Fruit fly (Drosophila melanogaster) whole organism, embryonic: ENCODE measurements around the gene CG1231.

Source experiments
- Adf1 ChIP-seq: fragments of 200-800 bp; sonication (Bioruptor generic); IDR thresholded peaks from 2 replicates; pipeline ENCODE4 v1.3.6; 2022; ENCODE audit warnings: missing biosample characterization, missing genetic modification characterization
- BEAF-32 ChIP-seq: fragments of 200-800 bp; sonication (Bioruptor generic); optimal IDR thresholded peaks from 3 replicates; lab custom pipeline; 2017; ENCODE audit warnings: missing biosample characterization, missing genetic modification characterization, mild to moderate bottlenecking, moderate library complexity, missing genetic modification reagents
- Bteb2 ChIP-seq: fragments of 200-800 bp; sonication (Bioruptor generic); optimal IDR thresholded peaks from 2 replicates; lab custom pipeline; 2016; ENCODE audit warnings: missing biosample characterization, missing genetic modification characterization
- CG11247 ChIP-seq: fragments of 200-800 bp; sonication (Bioruptor generic); IDR thresholded peaks from 2 replicates; pipeline ENCODE4 v1.3.6; 2022; ENCODE audit warnings: missing biosample characterization, missing genetic modification characterization
- CG12155 ChIP-seq: fragments of 200-800 bp; sonication (Bioruptor generic); optimal IDR thresholded peaks from 3 replicates; lab custom pipeline; 2016; ENCODE audit warnings: missing biosample characterization, missing genetic modification characterization
- CG12219 ChIP-seq: fragments of 200-800 bp; sonication (Bioruptor generic); optimal IDR thresholded peaks from 3 replicates; lab custom pipeline; 2018; ENCODE audit warnings: missing biosample characterization, mild to moderate bottlenecking, missing genetic modification characterization
- CG13296 ChIP-seq: fragments of 200-800 bp; sonication (Bioruptor generic); optimal IDR thresholded peaks from 3 replicates; lab custom pipeline; 2018; ENCODE audit warnings: missing biosample characterization, mild to moderate bottlenecking, missing genetic modification characterization
- CG15073 ChIP-seq: fragments of 200-800 bp; sonication (Bioruptor generic); optimal IDR thresholded peaks from 2 replicates; lab custom pipeline; 2016; ENCODE audit warnings: missing biosample characterization, missing genetic modification characterization
- CG16779 ChIP-seq: fragments of 200-800 bp; sonication (Bioruptor generic); IDR thresholded peaks from 2 replicates; pipeline ENCODE4 v1.3.6; 2022; ENCODE audit warnings: missing biosample characterization, missing genetic modification characterization
- CG17612 ChIP-seq: fragments of 200-800 bp; sonication (Bioruptor generic); IDR thresholded peaks from 2 replicates; pipeline ENCODE4 v1.3.6; 2022; ENCODE audit warnings: missing biosample characterization, missing genetic modification characterization
- CG18599 ChIP-seq: fragments of 200-800 bp; sonication (Bioruptor generic); optimal IDR thresholded peaks from 3 replicates; lab custom pipeline; 2017; ENCODE audit warnings: missing biosample characterization, missing genetic modification characterization, mild to moderate bottlenecking, moderate library complexity, missing genetic modification reagents
- CG2202 ChIP-seq: fragments of 200-800 bp; sonication (Bioruptor generic); optimal IDR thresholded peaks from 2 replicates; lab custom pipeline; 2018; ENCODE audit warnings: missing biosample characterization, mild to moderate bottlenecking, missing genetic modification characterization
- CG30431 ChIP-seq: fragments of 200-800 bp; sonication (Bioruptor generic); optimal IDR thresholded peaks from 2 replicates; lab custom pipeline; 2017; ENCODE audit warnings: missing biosample characterization, missing genetic modification characterization
- CG31441 ChIP-seq: fragments of 200-800 bp; sonication (Bioruptor generic); IDR thresholded peaks from 2 replicates; pipeline ENCODE4 v1.3.6; 2022; ENCODE audit warnings: missing biosample characterization, missing genetic modification characterization
- CG3838 ChIP-seq: fragments of 200-800 bp; sonication (Bioruptor generic); optimal IDR thresholded peaks from 3 replicates; lab custom pipeline; 2016; ENCODE audit warnings: missing biosample characterization, missing genetic modification characterization
- CG3847 ChIP-seq: fragments of 200-800 bp; sonication (Bioruptor generic); IDR thresholded peaks from 2 replicates; pipeline ENCODE4 v1.3.6; 2022; ENCODE audit warnings: missing biosample characterization, missing genetic modification characterization
- CG4360 ChIP-seq: fragments of 200-800 bp; sonication (Bioruptor generic); IDR thresholded peaks from 2 replicates; pipeline ENCODE4 v1.3.6; 2022; ENCODE audit warnings: missing biosample characterization, missing genetic modification characterization
- CrebB ChIP-seq: fragments of 200-800 bp; sonication (Bioruptor generic); optimal IDR thresholded peaks from 3 replicates; lab custom pipeline; 2018; ENCODE audit warnings: missing biosample characterization, mild to moderate bottlenecking, missing genetic modification characterization
- D ChIP-seq, 2 experiments: fragments of 200-800 bp in 1 of 2; fragments of >200 bp in 1 of 2; sonication (Bioruptor generic) in 1 of 2; optimal IDR thresholded peaks; 2 replicates in 1 of 2; 3 replicates in 1 of 2; lab custom pipeline; 2017; ENCODE audit warnings: mild to moderate bottlenecking in 1 of 2, missing biosample characterization in 1 of 2, missing genetic modification characterization in 1 of 2, missing genetic modification reagents in 1 of 2
- D19A ChIP-seq: fragments of 200-800 bp; optimal IDR thresholded peaks from 3 replicates; lab custom pipeline; 2019; ENCODE audit warnings: missing biosample characterization, mild to moderate bottlenecking, missing genetic modification characterization, moderate library complexity
- E2f2 ChIP-seq: fragments of 200-800 bp; sonication (Bioruptor generic); IDR thresholded peaks from 2 replicates; pipeline ENCODE4 v1.3.6; 2022; ENCODE audit warnings: missing biosample characterization, missing genetic modification characterization
- HHEX ChIP-seq: fragments of 200-800 bp; sonication (Bioruptor generic); optimal IDR thresholded peaks from 3 replicates; lab custom pipeline; 2017; ENCODE audit warnings: missing biosample characterization, mild to moderate bottlenecking, missing genetic modification characterization, missing genetic modification reagents
- HLH3B ChIP-seq: fragments of 200-800 bp; sonication (Bioruptor generic); IDR thresholded peaks from 2 replicates; pipeline ENCODE4 v1.3.6; 2022; ENCODE audit warnings: missing biosample characterization, missing genetic modification characterization
- Mad ChIP-seq: fragments of 200-800 bp; sonication (Bioruptor generic); optimal IDR thresholded peaks from 2 replicates; lab custom pipeline; 2016; ENCODE audit warnings: missing biosample characterization, missing genetic modification characterization
- NFAT ChIP-seq: fragments of 200-800 bp; sonication (Bioruptor generic); IDR thresholded peaks from 2 replicates; pipeline ENCODE4 v1.3.6; 2022; ENCODE audit warnings: missing biosample characterization, missing genetic modification characterization
- Nf-YA ChIP-seq: fragments of 200-800 bp; sonication (Bioruptor generic); IDR thresholded peaks from 2 replicates; pipeline ENCODE4 v1.3.6; 2022; ENCODE audit warnings: missing biosample characterization, missing genetic modification characterization
- Ravus ChIP-seq: fragments of 200-800 bp; sonication (Bioruptor generic); IDR thresholded peaks from 2 replicates; pipeline ENCODE4 v1.3.6; 2022; ENCODE audit warnings: missing biosample characterization, missing genetic modification characterization
- Vsx1 ChIP-seq: fragments of 200-800 bp; sonication (Bioruptor generic); optimal IDR thresholded peaks from 2 replicates; lab custom pipeline; 2017; ENCODE audit warnings: missing biosample characterization, mild to moderate bottlenecking, missing genetic modification characterization, missing genetic modification reagents
- ash1 ChIP-seq: fragments of 200-800 bp; sonication (Bioruptor generic); optimal IDR thresholded peaks from 2 replicates; lab custom pipeline; 2018; ENCODE audit warnings: missing biosample characterization, mild to moderate bottlenecking, missing genetic modification characterization
- cas ChIP-seq: fragments of 200-800 bp; sonication (Bioruptor generic); IDR thresholded peaks from 2 replicates; pipeline ENCODE4 v1.3.6; 2022; ENCODE audit warnings: missing biosample characterization, missing genetic modification characterization
- cato ChIP-seq: fragments of 200-800 bp; sonication (Bioruptor generic); optimal IDR thresholded peaks from 2 replicates; lab custom pipeline; 2016; ENCODE audit warnings: missing biosample characterization, missing genetic modification characterization, borderline replicate concordance
- dmrt11E ChIP-seq: fragments of 200-800 bp; sonication (Bioruptor generic); optimal IDR thresholded peaks from 3 replicates; lab custom pipeline; 2018; ENCODE audit warnings: missing biosample characterization, mild to moderate bottlenecking, missing genetic modification characterization, moderate library complexity
- dmrt99B ChIP-seq: fragments of 200-800 bp; sonication (Bioruptor generic); optimal IDR thresholded peaks from 2 replicates; lab custom pipeline; 2018; ENCODE audit warnings: missing biosample characterization, mild to moderate bottlenecking, missing genetic modification characterization, moderate library complexity
- en ChIP-seq: fragments of 200-800 bp; sonication (Bioruptor generic); optimal IDR thresholded peaks from 2 replicates; lab custom pipeline; 2016; ENCODE audit warnings: missing biosample characterization, missing genetic modification characterization
- gfzf ChIP-seq: fragments of 200-800 bp; sonication (Bioruptor generic); optimal IDR thresholded peaks from 2 replicates; lab custom pipeline; 2016; ENCODE audit warnings: missing biosample characterization, mild to moderate bottlenecking, missing genetic modification characterization, moderate library complexity
- grn ChIP-seq: fragments of 200-800 bp; sonication (Bioruptor generic); optimal IDR thresholded peaks from 3 replicates; lab custom pipeline; 2017; ENCODE audit warnings: missing biosample characterization, missing genetic modification characterization
- hbn ChIP-seq: fragments of 200-800 bp; sonication (Bioruptor generic); IDR thresholded peaks from 2 replicates; pipeline ENCODE4 v1.3.6; 2022; ENCODE audit warnings: missing biosample characterization, missing genetic modification characterization; ENCODE audit not compliant: partially characterized antibody
- hkb ChIP-seq, 2 experiments: fragments of 200-800 bp in 1 of 2; fragments of >200 bp in 1 of 2; sonication (Bioruptor generic) in 1 of 2; IDR thresholded peaks in 1 of 2; optimal IDR thresholded peaks in 1 of 2; 2 replicates each; pipeline versions ENCODE4 v1.3.6 to Lab custom; 2017 to 2022; ENCODE audit warnings: missing biosample characterization in 1 of 2, missing genetic modification characterization in 1 of 2
- lbe ChIP-seq: fragments of 200-800 bp; sonication (Bioruptor generic); optimal IDR thresholded peaks from 2 replicates; lab custom pipeline; 2016; ENCODE audit warnings: missing biosample characterization, mild to moderate bottlenecking, missing genetic modification characterization
- maf-S ChIP-seq: fragments of 200-800 bp; sonication (Bioruptor generic); optimal IDR thresholded peaks from 2 replicates; lab custom pipeline; 2016; ENCODE audit warnings: missing biosample characterization, missing genetic modification characterization
- nau ChIP-seq: fragments of 200-800 bp; sonication (Bioruptor generic); optimal IDR thresholded peaks from 3 replicates; lab custom pipeline; 2017; ENCODE audit warnings: missing biosample characterization, mild to moderate bottlenecking, missing genetic modification characterization, missing genetic modification reagents
- nom ChIP-seq: fragments of 200-800 bp; sonication (Bioruptor generic); optimal IDR thresholded peaks from 2 replicates; lab custom pipeline; 2017; ENCODE audit warnings: missing biosample characterization, missing genetic modification characterization, mild to moderate bottlenecking, moderate library complexity, missing genetic modification reagents
- pita ChIP-seq: fragments of 200-800 bp; sonication (Bioruptor generic); optimal IDR thresholded peaks from 2 replicates; lab custom pipeline; 2017; ENCODE audit warnings: missing biosample characterization, mild to moderate bottlenecking, missing genetic modification characterization
- pum ChIP-seq: fragments of 200-800 bp; sonication (Bioruptor generic); optimal IDR thresholded peaks from 2 replicates; lab custom pipeline; 2016; ENCODE audit warnings: missing biosample characterization, missing genetic modification characterization
- repo ChIP-seq: fragments of 200-800 bp; sonication (Bioruptor generic); optimal IDR thresholded peaks from 2 replicates; lab custom pipeline; 2016; ENCODE audit warnings: missing biosample characterization, missing genetic modification characterization
- run ChIP-seq: fragments of 200-800 bp; sonication (Bioruptor generic); optimal IDR thresholded peaks from 3 replicates; lab custom pipeline; 2018; ENCODE audit warnings: missing biosample characterization, mild to moderate bottlenecking, missing genetic modification characterization
- stwl ChIP-seq: fragments of 200-800 bp; sonication (Bioruptor generic); optimal IDR thresholded peaks from 3 replicates; lab custom pipeline; 2018; ENCODE audit warnings: missing biosample characterization, mild to moderate bottlenecking, missing genetic modification characterization, moderate library complexity

Gene CG1231

dm6 chr3L:331842-332802 lies 24.1 kb upstream of the CG1231 start, which contains the start of gene mthl9 (continued):
- peak; percentile 12 for TF ChIP-seq CrebB (tag; lab: Kevin White, UChicago)
- TF ChIP-seq Vsx1 (GFP tag; lab: Kevin White, UChicago), result peak; percentile 91
- no peak for TF ChIP-seq HLH3B (GFP tag; lab: Robert Waterston, UW)
- no peak for TF ChIP-seq en
- no peak for TF ChIP-seq BEAF-32
- no peak for TF ChIP-seq cas
- peak; percentile 53 for TF ChIP-seq CG12155 (GFP tag; lab: Kevin White, UChicago)
- no peak for TF ChIP-seq CG18599
- TF ChIP-seq hkb (optimal IDR thresholded peaks at IDR 0.05; lab: Kevin White, UChicago), result no peak
- TF ChIP-seq hkb (GFP tag; IDR thresholded peaks at IDR 0.05; lab: Robert Waterston, UW), result peak; percentile 46; the same call in 1 of the 2 replicates
- no peak for TF ChIP-seq D (optimal IDR thresholded peaks at IDR 0.05; lab: Kevin White, UChicago)
- no peak for TF ChIP-seq D (GFP tag; optimal IDR thresholded peaks at IDR 0.05; lab: Kevin White, UChicago)
- peak; percentile 29 for TF ChIP-seq lbe (GFP tag; lab: Kevin White, UChicago)
- no peak for TF ChIP-seq CG31441 (GFP tag; lab: Robert Waterston, UW)
- TF ChIP-seq CG3838 (GFP tag; lab: Kevin White, UChicago), result no peak
- no peak for TF ChIP-seq CG11247 (GFP tag; lab: Robert Waterston, UW)
- TF ChIP-seq Bteb2 (GFP tag; lab: Kevin White, UChicago), result no peak
- peak; percentile 64 for TF ChIP-seq pita (GFP tag; lab: Kevin White, UChicago)
- no peak for TF ChIP-seq ash1 (GFP tag; lab: Kevin White, UChicago)
- TF ChIP-seq CG15073 (GFP tag; lab: Kevin White, UChicago), result no peak
- no peak for TF ChIP-seq dmrt11E (tag; lab: Kevin White, UChicago)
- TF ChIP-seq pum (GFP tag; lab: Kevin White, UChicago), result no peak
- no peak for TF ChIP-seq Ravus (GFP tag; lab: Robert Waterston, UW)
- TF ChIP-seq nau (GFP tag; lab: Kevin White, UChicago), result peak; percentile 45
- no peak for TF ChIP-seq CG2202 (tag; lab: Kevin White, UChicago)
- peak; percentile 30; the same call in 1 of the 2 replicates for TF ChIP-seq NFAT (GFP tag; lab: Robert Waterston, UW)
- TF ChIP-seq CG30431 (GFP tag; lab: Kevin White, UChicago), result no peak
- TF ChIP-seq grn (GFP tag; lab: Kevin White, UChicago), result peak; percentile 14
- TF ChIP-seq CG4360 (GFP tag; lab: Robert Waterston, UW), result 0 out of 2 replicates have a peak, but pooled peaks have one; percentile 35
- peak; percentile 26 for TF ChIP-seq stwl (tag; lab: Kevin White, UChicago)
- TF ChIP-seq CG3847 (GFP tag; lab: Robert Waterston, UW), result no peak
- TF ChIP-seq gfzf (GFP tag; lab: Kevin White, UChicago), result peak; percentile 32
- TF ChIP-seq CG16779, result no peak
- TF ChIP-seq Adf1 (GFP tag; lab: Robert Waterston, UW), result peak; percentile 46; the same call in 1 of the 2 replicates
- TF ChIP-seq dmrt99B (tag; lab: Kevin White, UChicago), result no peak
- TF ChIP-seq run (tag; lab: Kevin White, UChicago), result peak; percentile 71
- TF ChIP-seq repo (GFP tag; lab: Kevin White, UChicago), result no peak
- no peak for TF ChIP-seq Mad (GFP tag; lab: Kevin White, UChicago)
- no peak for TF ChIP-seq CG13296 (GFP tag; lab: Kevin White, UChicago)
- TF ChIP-seq maf-S (GFP tag; lab: Kevin White, UChicago), result no peak
- no peak for TF ChIP-seq HHEX (GFP tag; lab: Kevin White, UChicago)
- no peak for TF ChIP-seq Nf-YA (GFP tag; lab: Robert Waterston, UW)
- TF ChIP-seq cato (GFP tag; lab: Kevin White, UChicago), result no peak
- peak; percentile 40; the same call in 1 of the 2 replicates for TF ChIP-seq E2f2 (GFP tag; lab: Robert Waterston, UW)
- no peak for TF ChIP-seq CG17612 (GFP tag; lab: Robert Waterston, UW)
- peak; percentile 49; the same call in 1 of the 2 replicates for TF ChIP-seq hbn
- no peak for TF ChIP-seq D19A (tag; lab: Kevin White, UChicago)
- TF ChIP-seq CG12219 (GFP tag; lab: Kevin White, UChicago), result peak; percentile 21
- peak; percentile 68 for TF ChIP-seq nom (GFP tag; lab: Kevin White, UChicago)
